Fruit fly (Drosophila melanogaster): ENCODE measurements around the gene elav.
A peak's percentile ranks its signal among the peaks of the same experiment; 100 is the strongest.

Gene elav

DNA sequence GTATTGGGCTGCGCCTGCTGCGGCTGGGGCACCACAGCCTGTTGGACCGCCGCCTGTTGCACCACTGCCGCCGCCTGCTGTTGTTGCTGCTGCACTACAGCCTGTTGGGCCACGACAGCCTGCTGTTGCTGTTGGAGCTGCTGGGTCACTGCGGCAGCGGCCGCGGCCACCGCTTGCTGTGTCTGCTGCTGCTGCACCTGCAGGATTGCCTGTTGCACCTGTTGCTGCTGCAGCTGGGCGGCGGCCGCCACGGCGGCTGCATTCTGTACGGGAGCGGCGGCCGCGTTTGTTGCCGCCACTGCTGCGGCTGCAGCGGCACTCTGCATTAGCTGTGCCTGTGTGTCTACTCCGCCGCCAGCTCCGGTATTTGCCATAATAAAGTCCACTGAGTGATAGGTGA is 4.2 kb downstream of the elav start (continued):
- no peak for TF ChIP-seq Atf-2 (GFP tag; optimal IDR thresholded peaks at IDR 0.05)

dm6 chrX:515676-516075 is 7.3 kb downstream of the elav start:
- TF ChIP-seq CG1647 (GFP tag; optimal IDR thresholded peaks at IDR 0.05) (no peak), dan (GFP tag; IDR thresholded peaks at IDR 0.05) (no peak), MBD-R2 (GFP tag; IDR thresholded peaks at IDR 0.05) (no peak), CG12769 (tag; optimal IDR thresholded peaks at IDR 0.05) (peak; percentile 55), zf30C (GFP tag; optimal IDR thresholded peaks at IDR 0.05) (no peak), CG34422 (GFP tag; IDR thresholded peaks at IDR 0.05) (no peak), Ssrp (tag; optimal IDR thresholded peaks at IDR 0.05) (no peak), pros (GFP tag; optimal IDR thresholded peaks at IDR 0.05) (no peak), CG7372 (GFP tag; IDR thresholded peaks at IDR 0.05) (no peak), BtbVII (GFP tag; optimal IDR thresholded peaks at IDR 0.05) (peak; percentile 17), Atf3 (GFP tag; optimal IDR thresholded peaks at IDR 0.05) (no peak), slbo (GFP tag; IDR thresholded peaks at IDR 0.05) (no peak), CG1602 (GFP tag; optimal IDR thresholded peaks at IDR 0.05) (no peak), Hr3 (GFP tag; optimal IDR thresholded peaks at IDR 0.05) (no peak), grau (tag; optimal IDR thresholded peaks at IDR 0.05) (peak; percentile 13), az2 (GFP tag; optimal IDR thresholded peaks at IDR 0.05) (no peak), CG18262 (tag; optimal IDR thresholded peaks at IDR 0.05) (no peak), CG17829 (tag; optimal IDR thresholded peaks at IDR 0.05) (no peak), CG7839 (tag; optimal IDR thresholded peaks at IDR 0.05) (peak; percentile 13), CG15696 (tag; optimal IDR thresholded peaks at IDR 0.05) (no peak), dysf (GFP tag; IDR thresholded peaks at IDR 0.05) (no peak; the same call in 2 of the 3 replicates), Sox102F (GFP tag; optimal IDR thresholded peaks at IDR 0.05) (no peak), ken (GFP tag; IDR thresholded peaks at IDR 0.05) (no peak), al (GFP tag; IDR thresholded peaks at IDR 0.05) (no peak), ash1 (GFP tag; optimal IDR thresholded peaks at IDR 0.05) (no peak), CG17912 (GFP tag; optimal IDR thresholded peaks at IDR 0.05) (no peak), CG18011 (GFP tag; optimal IDR thresholded peaks at IDR 0.05) (no peak), tin (GFP tag; optimal IDR thresholded peaks at IDR 0.05) (no peak), disco-r (GFP tag; optimal IDR thresholded peaks at IDR 0.05) (no peak), Pdp1 (GFP tag; optimal IDR thresholded peaks at IDR 0.05) (no peak), pho (GFP tag; optimal IDR thresholded peaks at IDR 0.05) (no peak), CG11504 (tag; optimal IDR thresholded peaks at IDR 0.05) (no peak), CG31224 (GFP tag; IDR thresholded peaks at IDR 0.05) (no peak), CG34376 (GFP tag; optimal IDR thresholded peaks at IDR 0.05) (no peak), CG3407 (GFP tag; optimal IDR thresholded peaks at IDR 0.05) (no peak), CG16813 (GFP tag; IDR thresholded peaks at IDR 0.05; ENCODE audit: partially characterized antibody) (no peak), CG12104 (GFP tag; optimal IDR thresholded peaks at IDR 0.05) (no peak), dati (GFP tag; IDR thresholded peaks at IDR 0.05) (no peak), Dll (GFP tag; IDR thresholded peaks at IDR 0.05; ENCODE audit: partially characterized antibody) (no peak), CG8478 (optimal IDR thresholded peaks at IDR 0.05) (no peak), pnt (GFP tag; optimal IDR thresholded peaks at IDR 0.05) (no peak), CG18476 (GFP tag; optimal IDR thresholded peaks at IDR 0.05) (no peak), ham (GFP tag; IDR thresholded peaks at IDR 0.05) (no peak), CG14014 (GFP tag; IDR thresholded peaks at IDR 0.05) (no peak), CTCF (GFP tag; optimal IDR thresholded peaks at IDR 0.05) (no peak), CG10959 (GFP tag; IDR thresholded peaks at IDR 0.05) (no peak), Neu2 (GFP tag; optimal IDR thresholded peaks at IDR 0.05; ENCODE audit: borderline replicate concordance) (no peak), gro (GFP tag; optimal IDR thresholded peaks at IDR 0.05) (no peak), MESR4 (GFP tag; optimal IDR thresholded peaks at IDR 0.05) (no peak), ato (GFP tag; IDR thresholded peaks at IDR 0.05; ENCODE audit: partially characterized antibody) (no peak)

Measured in whole organism, embryonic.